Fruit fly (Drosophila melanogaster) whole organism: ENCODE results near the gene Sf3b3.

Source experiments
- CG8478 ChIP-seq: fragments of >200 bp; optimal IDR thresholded peaks from 2 replicates; lab custom pipeline; 2018; ENCODE audit warnings: inconsistent platforms
- Dll ChIP-seq: fragments of >200 bp; optimal IDR thresholded peaks from 2 replicates; lab custom pipeline; 2017
- EcR ChIP-seq, 2 experiments: fragments of >200 bp; optimal IDR thresholded peaks; 2 replicates each; lab custom pipeline; 2017; ENCODE audit warnings: missing biosample characterization in 2 of 2, missing genetic modification characterization in 2 of 2, missing genetic modification reagents in 2 of 2
- pan ChIP-seq: fragments of >200 bp; optimal IDR thresholded peaks from 2 replicates; lab custom pipeline; 2017

DNA sequence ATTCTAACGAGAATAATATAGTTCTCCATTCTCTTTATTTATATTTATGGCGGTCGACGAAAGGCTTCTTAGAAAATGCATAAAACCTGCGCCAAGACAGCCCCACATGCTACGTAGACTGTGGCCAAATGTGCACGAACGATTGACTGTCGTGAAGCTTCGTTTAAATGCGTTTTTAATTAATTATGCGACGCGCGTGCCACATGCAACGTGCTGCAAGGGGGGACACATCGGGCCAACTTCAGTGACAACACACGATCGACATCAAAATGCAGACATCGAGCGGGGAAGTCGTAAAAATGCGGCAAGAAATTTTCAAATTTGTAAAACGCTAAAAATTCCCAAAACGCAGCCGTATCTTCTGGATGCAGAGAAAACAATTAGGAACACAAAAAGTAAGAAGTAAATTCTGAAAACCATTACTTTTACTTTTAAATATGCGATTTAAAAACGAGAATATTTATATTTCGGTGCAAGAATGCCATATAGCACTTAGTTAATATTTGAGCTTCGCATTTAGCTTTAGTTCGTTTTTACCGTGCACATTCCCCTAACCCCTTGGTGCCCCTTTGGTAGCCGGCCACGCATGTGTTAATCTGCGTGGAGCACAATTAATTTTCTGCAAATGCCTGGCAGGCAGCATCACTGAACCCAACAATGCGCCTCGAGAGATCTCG lies 33.2 kb downstream of the Sf3b3 start:
- TF ChIP-seq Dll (lab: Kevin White, UChicago) (no peak), pan (lab: Kevin White, UChicago) (no peak), CG8478 (lab: Kevin White, UChicago) (no peak), EcR (GFP tag; optimal IDR thresholded peaks at IDR 0.05; lab: Kevin White, UChicago) (no peak)
